Fruit fly (Drosophila melanogaster): ENCODE measurements around the gene dpr16.

Gene dpr16

DNA sequence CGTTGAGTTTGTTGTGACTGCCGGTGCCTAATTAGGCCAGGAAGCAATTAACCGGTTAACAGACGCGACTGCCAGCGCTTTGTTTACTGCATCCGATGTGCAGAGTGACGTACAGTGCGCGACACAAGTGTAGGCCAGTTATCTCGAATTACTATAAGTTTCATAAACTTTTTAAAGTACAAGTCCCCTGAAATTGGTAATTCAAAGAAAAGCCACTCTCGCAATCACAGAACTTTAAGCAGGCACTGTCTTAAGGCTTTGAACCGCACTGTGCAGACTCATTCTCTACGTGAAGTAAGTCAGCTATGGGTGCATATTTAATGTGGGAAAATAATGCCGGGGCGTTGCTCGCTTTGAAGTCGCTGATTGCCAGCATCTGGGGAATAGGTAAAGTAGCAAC, 58.8 kb downstream of the dpr16 start (continued):
- TF ChIP-seq zf30C (GFP tag; optimal IDR thresholded peaks at IDR 0.05) (no peak), Atf6 (GFP tag; IDR thresholded peaks at IDR 0.05) (no peak), Hr51 (GFP tag; optimal IDR thresholded peaks at IDR 0.05) (peak in 1 of 2 experiments; percentile 49), slbo (GFP tag; IDR thresholded peaks at IDR 0.05) (no peak), ttk (GFP tag; IDR thresholded peaks at IDR 0.05) (peak; percentile 56), gcm2 (GFP tag; optimal IDR thresholded peaks at IDR 0.05) (no peak), CG1024 (GFP tag; IDR thresholded peaks at IDR 0.05) (peak; percentile 56; the same call in 1 of the 2 replicates), p53 (GFP tag; optimal IDR thresholded peaks at IDR 0.05) (no peak), wor (GFP tag; IDR thresholded peaks at IDR 0.05) (peak; percentile 47; the same call in 1 of the 2 replicates), CG14050 (GFP tag; IDR thresholded peaks at IDR 0.05) (peak; percentile 33; the same call in 2 of the 3 replicates), Hey (tag; optimal IDR thresholded peaks at IDR 0.05) (no peak), Neu2 (GFP tag; optimal IDR thresholded peaks at IDR 0.05; ENCODE audit: borderline replicate concordance) (no peak), Doc3 (GFP tag; IDR thresholded peaks at IDR 0.05; ENCODE audit: partially characterized antibody) (no peak), lab (GFP tag; optimal IDR thresholded peaks at IDR 0.05) (no peak), CG12769 (tag; optimal IDR thresholded peaks at IDR 0.05) (peak; percentile 10), CG9817 (tag; optimal IDR thresholded peaks at IDR 0.05) (no peak), tin (GFP tag; optimal IDR thresholded peaks at IDR 0.05) (peak; percentile 42), Doc2 (GFP tag; IDR thresholded peaks at IDR 0.05) (no peak), ci (GFP tag; IDR thresholded peaks at IDR 0.05) (peak; percentile 80), NFAT (GFP tag; IDR thresholded peaks at IDR 0.05) (no peak), hb (GFP tag; IDR thresholded peaks at IDR 0.05; ENCODE audit: partially characterized antibody) (no peak), CG9876 (GFP tag; optimal IDR thresholded peaks at IDR 0.05) (no peak), lilli (GFP tag; optimal IDR thresholded peaks at IDR 0.05) (no peak), CG14860 (GFP tag; IDR thresholded peaks at IDR 0.05; ENCODE audit: partially characterized antibody) (no peak), CG32532 (GFP tag; IDR thresholded peaks at IDR 0.05) (no peak), vnd (GFP tag; IDR thresholded peaks at IDR 0.05; ENCODE audit: partially characterized antibody) (no peak), Hmr (GFP tag; optimal IDR thresholded peaks at IDR 0.05) (no peak), danr (GFP tag; IDR thresholded peaks at IDR 0.05) (0 out of 2 replicates have a peak, but pooled peaks have one; percentile 34), CG12391 (tag; optimal IDR thresholded peaks at IDR 0.05) (peak; percentile 40), CG10267 (tag; optimal IDR thresholded peaks at IDR 0.05) (peak; percentile 19), H15 (GFP tag; IDR thresholded peaks at IDR 0.05) (peak; percentile 65; the same call in 2 of the 3 replicates), Fer3 (tag; optimal IDR thresholded peaks at IDR 0.05) (no peak), CG5180 (GFP tag; optimal IDR thresholded peaks at IDR 0.05) (no peak), CG8359 (GFP tag; optimal IDR thresholded peaks at IDR 0.05; ENCODE audit: borderline replicate concordance) (no peak), Elba2 (GFP tag; optimal IDR thresholded peaks at IDR 0.05) (no peak), CG13296 (GFP tag; optimal IDR thresholded peaks at IDR 0.05) (no peak), CG11247 (GFP tag; IDR thresholded peaks at IDR 0.05) (no peak), CG1529 (GFP tag; optimal IDR thresholded peaks at IDR 0.05) (peak; percentile 37), Stat92E (GFP tag; optimal IDR thresholded peaks at IDR 0.05) (peak in 1 of 3 experiments; percentile 0), Oli (tag; optimal IDR thresholded peaks at IDR 0.05) (peak; percentile 58), lmd (GFP tag; IDR thresholded peaks at IDR 0.05) (peak; percentile 43; the same call in 1 of the 2 replicates), hkb (optimal IDR thresholded peaks at IDR 0.05) (no peak), hkb (GFP tag; IDR thresholded peaks at IDR 0.05) (peak; percentile 55), tna (GFP tag; IDR thresholded peaks at IDR 0.05; ENCODE audit: partially characterized antibody) (no peak), Six4 (GFP tag; optimal IDR thresholded peaks at IDR 0.05) (peak; percentile 25), CG6175 (GFP tag; IDR thresholded peaks at IDR 0.05) (no peak), ato (GFP tag; IDR thresholded peaks at IDR 0.05; ENCODE audit: partially characterized antibody) (no peak), CG12744 (GFP tag; optimal IDR thresholded peaks at IDR 0.05) (no peak), CG1832 (GFP tag; optimal IDR thresholded peaks at IDR 0.05) (no peak), CG3726 (GFP tag; IDR thresholded peaks at IDR 0.05) (0 out of 3 replicates have a peak, but pooled peaks have one; percentile 21)

Data from whole organism, embryonic.